Worm (Caenorhabditis elegans): ENCODE results near the gene cec-2.

DNA sequence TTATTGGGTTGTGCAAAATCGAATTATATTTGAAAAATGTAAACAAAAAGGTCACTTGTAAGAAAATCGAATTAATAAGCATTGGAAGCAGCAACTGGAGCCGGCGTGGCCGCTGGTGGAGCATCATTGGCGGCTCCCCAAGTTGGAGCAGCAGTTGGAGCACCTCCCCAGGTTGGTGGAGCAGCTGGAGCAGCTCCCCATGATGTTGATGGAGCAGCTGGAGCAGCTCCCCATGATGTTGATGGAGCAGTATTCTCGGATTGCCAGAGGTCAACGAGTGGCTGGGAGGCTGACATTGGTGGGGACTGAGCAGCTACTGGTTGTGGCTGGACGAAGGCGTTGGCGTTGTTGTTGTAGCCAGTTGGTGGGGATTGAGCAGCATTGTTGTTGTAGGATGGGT, 49.0 kb upstream of the cec-2 start:
- TF ChIP-seq fkh-3 (tag; optimal IDR thresholded peaks at IDR 0.05), result no peak
- no peak for TF ChIP-seq gei-17 (GFP tag; optimal IDR thresholded peaks at IDR 0.05)
- TF ChIP-seq ets-4 (GFP tag; optimal IDR thresholded peaks at IDR 0.05), result no peak
- TF ChIP-seq athp-1 (tag; optimal IDR thresholded peaks at IDR 0.05), result no peak
- no peak for TF ChIP-seq unc-62 (GFP tag; optimal IDR thresholded peaks at IDR 0.05)
- TF ChIP-seq F57A8.1 (GFP tag; optimal IDR thresholded peaks at IDR 0.05), result no peak
- no peak for TF ChIP-seq sptf-2 (GFP tag; optimal IDR thresholded peaks at IDR 0.05)
- TF ChIP-seq K11D2.4 (GFP tag; IDR thresholded peaks at IDR 0.05), result no peak
- TF ChIP-seq C06A6.2 (GFP tag; conservative IDR thresholded peaks at IDR 0.05), result no peak
- TF ChIP-seq ceh-27 (GFP tag; optimal IDR thresholded peaks at IDR 0.05), result no peak
- no peak for TF ChIP-seq efl-1 (GFP tag; optimal IDR thresholded peaks at IDR 0.05)
